Fruit fly (Drosophila melanogaster) whole organism, embryonic: Measurements from ENCODE around the gene smg.

Experiments used
- Bgb ChIP-seq: fragments of 200-800 bp; sonication (Bioruptor generic); IDR thresholded peaks from 2 replicates; pipeline ENCODE4 v1.3.6; 2022; ENCODE audit warnings: missing biosample characterization, missing genetic modification characterization; ENCODE audit not compliant: partially characterized antibody
- C15 ChIP-seq: fragments of 200-800 bp; sonication (Bioruptor generic); IDR thresholded peaks from 3 replicates; pipeline ENCODE4 v1.3.6; 2022; ENCODE audit warnings: missing biosample characterization, missing genetic modification characterization
- CG10565 ChIP-seq: fragments of 200-800 bp; sonication (Bioruptor generic); optimal IDR thresholded peaks from 3 replicates; lab custom pipeline; 2016; ENCODE audit warnings: missing biosample characterization, mild to moderate bottlenecking, missing genetic modification characterization
- CG10959 ChIP-seq: fragments of 200-800 bp; sonication (Bioruptor generic); IDR thresholded peaks from 2 replicates; pipeline ENCODE4 v1.3.6; 2022; ENCODE audit warnings: missing biosample characterization, missing genetic modification characterization
- CG12155 ChIP-seq: fragments of 200-800 bp; sonication (Bioruptor generic); optimal IDR thresholded peaks from 3 replicates; lab custom pipeline; 2016; ENCODE audit warnings: missing biosample characterization, missing genetic modification characterization
- CG12391 ChIP-seq: fragments of 200-800 bp; sonication (Bioruptor generic); optimal IDR thresholded peaks from 3 replicates; lab custom pipeline; 2018; ENCODE audit warnings: missing biosample characterization, mild to moderate bottlenecking, missing genetic modification characterization, moderate library complexity
- CG15073 ChIP-seq: fragments of 200-800 bp; sonication (Bioruptor generic); optimal IDR thresholded peaks from 2 replicates; lab custom pipeline; 2016; ENCODE audit warnings: missing biosample characterization, missing genetic modification characterization
- CG15479 ChIP-seq: fragments of 200-800 bp; sonication (Bioruptor generic); optimal IDR thresholded peaks from 3 replicates; lab custom pipeline; 2019; ENCODE audit warnings: missing biosample characterization, mild to moderate bottlenecking, missing genetic modification characterization, moderate library complexity
- CG17612 ChIP-seq: fragments of 200-800 bp; sonication (Bioruptor generic); IDR thresholded peaks from 2 replicates; pipeline ENCODE4 v1.3.6; 2022; ENCODE audit warnings: missing biosample characterization, missing genetic modification characterization
- CG2712 ChIP-seq: fragments of 200-800 bp; optimal IDR thresholded peaks from 3 replicates; lab custom pipeline; 2019; ENCODE audit warnings: missing biosample characterization, mild to moderate bottlenecking, missing genetic modification characterization, moderate library complexity
- CG30020 ChIP-seq: fragments of 200-800 bp; optimal IDR thresholded peaks from 2 replicates; lab custom pipeline; 2019; ENCODE audit warnings: missing biosample characterization, mild to moderate bottlenecking, missing genetic modification characterization, moderate library complexity
- CG33557 ChIP-seq: fragments of 200-800 bp; sonication (Bioruptor generic); optimal IDR thresholded peaks from 2 replicates; lab custom pipeline; 2019; ENCODE audit warnings: missing biosample characterization, mild to moderate bottlenecking, missing genetic modification characterization, moderate library complexity
- CG3838 ChIP-seq: fragments of 200-800 bp; sonication (Bioruptor generic); optimal IDR thresholded peaks from 3 replicates; lab custom pipeline; 2016; ENCODE audit warnings: missing biosample characterization, missing genetic modification characterization
- CG4328 ChIP-seq: fragments of 200-800 bp; sonication (Bioruptor generic); optimal IDR thresholded peaks from 3 replicates; lab custom pipeline; 2017; ENCODE audit warnings: missing biosample characterization, missing genetic modification reagents, missing genetic modification characterization
- CG4424 ChIP-seq: fragments of 200-800 bp; sonication (Bioruptor generic); optimal IDR thresholded peaks from 3 replicates; lab custom pipeline; 2016; ENCODE audit warnings: missing biosample characterization, missing genetic modification characterization
- CG6791 ChIP-seq: fragments of 200-800 bp; sonication (Bioruptor generic); IDR thresholded peaks from 3 replicates; pipeline ENCODE4 v1.3.6; 2022; ENCODE audit warnings: missing biosample characterization, missing genetic modification characterization; ENCODE audit not compliant: partially characterized antibody
- CG7928 ChIP-seq: fragments of 200-800 bp; sonication (Bioruptor generic); optimal IDR thresholded peaks from 2 replicates; lab custom pipeline; 2017; ENCODE audit warnings: missing biosample characterization, mild to moderate bottlenecking, missing genetic modification characterization
- CG9817 ChIP-seq: fragments of 200-800 bp; sonication (Bioruptor generic); optimal IDR thresholded peaks from 2 replicates; lab custom pipeline; 2018; ENCODE audit warnings: missing biosample characterization, mild to moderate bottlenecking, missing genetic modification characterization, moderate library complexity
- CHES-1-like ChIP-seq: fragments of 200-800 bp; sonication (Bioruptor generic); optimal IDR thresholded peaks from 2 replicates; lab custom pipeline; 2016; ENCODE audit warnings: missing biosample characterization, missing genetic modification characterization
- Dref ChIP-seq: fragments of 200-800 bp; sonication (Bioruptor generic); IDR thresholded peaks from 2 replicates; pipeline ENCODE4 v1.3.6; 2022; ENCODE audit warnings: missing biosample characterization, missing genetic modification characterization
- Elba2 ChIP-seq: fragments of 200-800 bp; sonication (Bioruptor generic); optimal IDR thresholded peaks from 3 replicates; lab custom pipeline; 2016; ENCODE audit warnings: missing biosample characterization, missing genetic modification characterization
- Ets97D ChIP-seq: fragments of 200-800 bp; sonication (Bioruptor generic); optimal IDR thresholded peaks from 3 replicates; lab custom pipeline; 2016; ENCODE audit warnings: missing biosample characterization, missing genetic modification characterization
- H2.0 ChIP-seq: fragments of 200-800 bp; sonication (Bioruptor generic); IDR thresholded peaks from 2 replicates; pipeline ENCODE4 v1.3.6; 2022; ENCODE audit warnings: missing biosample characterization, missing genetic modification characterization
- HLH4C ChIP-seq: fragments of 200-800 bp; sonication (Bioruptor generic); IDR thresholded peaks from 3 replicates; pipeline ENCODE4 v1.3.6; 2022; ENCODE audit warnings: missing biosample characterization, missing genetic modification characterization; ENCODE audit not compliant: partially characterized antibody
- Hmr ChIP-seq: fragments of 200-800 bp; sonication (Bioruptor generic); optimal IDR thresholded peaks from 3 replicates; lab custom pipeline; 2017; ENCODE audit warnings: mild to moderate bottlenecking, missing biosample characterization, missing genetic modification reagents, missing genetic modification characterization
- Lhr ChIP-seq: fragments of 200-800 bp; sonication (Bioruptor generic); optimal IDR thresholded peaks from 3 replicates; lab custom pipeline; 2017; ENCODE audit warnings: mild to moderate bottlenecking, missing biosample characterization, missing genetic modification reagents, missing genetic modification characterization
- Med ChIP-seq: fragments of 200-800 bp; sonication (Bioruptor generic); peaks from one replicate; lab custom pipeline; 2016; ENCODE audit warnings: missing biosample characterization, missing genetic modification characterization, mild to moderate bottlenecking, inconsistent platforms, moderate library complexity
- Nf-YA ChIP-seq: fragments of 200-800 bp; sonication (Bioruptor generic); IDR thresholded peaks from 2 replicates; pipeline ENCODE4 v1.3.6; 2022; ENCODE audit warnings: missing biosample characterization, missing genetic modification characterization
- Sox102F ChIP-seq: fragments of 200-800 bp; sonication (Bioruptor generic); optimal IDR thresholded peaks from 2 replicates; lab custom pipeline; 2018; ENCODE audit warnings: missing biosample characterization, mild to moderate bottlenecking, missing genetic modification characterization, moderate library complexity
- br ChIP-seq: fragments of >200 bp; optimal IDR thresholded peaks from 2 replicates; lab custom pipeline; 2017
- chinmo ChIP-seq: fragments of 200-800 bp; sonication (Bioruptor generic); IDR thresholded peaks from 4 replicates; pipeline ENCODE4 v1.3.6; 2022; ENCODE audit warnings: missing biosample characterization, missing genetic modification characterization; ENCODE audit not compliant: partially characterized antibody
- croc ChIP-seq: fragments of 200-800 bp; sonication (Bioruptor generic); conservative IDR thresholded peaks from 3 replicates; pipeline ENCODE4 v1.3.6; 2022; ENCODE audit warnings: missing biosample characterization, missing genetic modification characterization
- cwo ChIP-seq: fragments of 200-800 bp; sonication (Bioruptor generic); optimal IDR thresholded peaks from 3 replicates; lab custom pipeline; 2017; ENCODE audit warnings: missing biosample characterization, missing genetic modification characterization, mild to moderate bottlenecking, moderate library complexity, missing genetic modification reagents
- dmrt99B ChIP-seq: fragments of 200-800 bp; sonication (Bioruptor generic); optimal IDR thresholded peaks from 2 replicates; lab custom pipeline; 2018; ENCODE audit warnings: missing biosample characterization, mild to moderate bottlenecking, missing genetic modification characterization, moderate library complexity
- dpn ChIP-seq, 2 experiments: fragments of 200-800 bp; sonication (Bioruptor generic); optimal IDR thresholded peaks; 3 replicates each; lab custom pipeline; 2016; ENCODE audit warnings: missing biosample characterization in 2 of 2, missing genetic modification characterization in 2 of 2
- emc ChIP-seq: fragments of 200-800 bp; sonication (Bioruptor generic); optimal IDR thresholded peaks from 2 replicates; lab custom pipeline; 2016; ENCODE audit warnings: missing biosample characterization, missing genetic modification characterization
- fd96Cb ChIP-seq: fragments of 200-800 bp; sonication (Bioruptor generic); optimal IDR thresholded peaks from 2 replicates; lab custom pipeline; 2018; ENCODE audit warnings: missing biosample characterization, mild to moderate bottlenecking, missing genetic modification characterization, moderate library complexity
- her ChIP-seq: fragments of 200-800 bp; sonication (Bioruptor generic); optimal IDR thresholded peaks from 2 replicates; lab custom pipeline; 2016; ENCODE audit warnings: missing biosample characterization, missing genetic modification characterization
- jing ChIP-seq: fragments of 200-800 bp; sonication (Bioruptor generic); optimal IDR thresholded peaks from 2 replicates; lab custom pipeline; 2018; ENCODE audit warnings: missing biosample characterization, mild to moderate bottlenecking, missing genetic modification characterization
- kni ChIP-seq: fragments of 200-800 bp; sonication (Bioruptor generic); optimal IDR thresholded peaks from 3 replicates; lab custom pipeline; 2017; ENCODE audit warnings: mild to moderate bottlenecking, missing biosample characterization, missing genetic modification reagents, missing genetic modification characterization
- luna ChIP-seq: fragments of 200-800 bp; sonication (Bioruptor generic); optimal IDR thresholded peaks from 2 replicates; lab custom pipeline; 2016; ENCODE audit warnings: missing biosample characterization, missing genetic modification characterization
- mam ChIP-seq: fragments of 200-800 bp; sonication (Bioruptor generic); optimal IDR thresholded peaks from 3 replicates; lab custom pipeline; 2016; ENCODE audit warnings: missing biosample characterization, missing genetic modification characterization
- nerfin-2 ChIP-seq: fragments of 200-800 bp; sonication (Bioruptor generic); IDR thresholded peaks from 2 replicates; pipeline ENCODE4 v1.3.6; 2022; ENCODE audit warnings: missing biosample characterization, missing genetic modification characterization; ENCODE audit not compliant: partially characterized antibody
- nmo ChIP-seq: fragments of 200-800 bp; sonication (Bioruptor generic); optimal IDR thresholded peaks from 2 replicates; lab custom pipeline; 2018; ENCODE audit warnings: missing biosample characterization, mild to moderate bottlenecking, missing genetic modification characterization, moderate library complexity
- pros ChIP-seq: fragments of 200-800 bp; sonication (Bioruptor generic); optimal IDR thresholded peaks from 3 replicates; lab custom pipeline; 2019; ENCODE audit warnings: missing biosample characterization, mild to moderate bottlenecking, missing genetic modification characterization, moderate library complexity
- pum ChIP-seq: fragments of 200-800 bp; sonication (Bioruptor generic); optimal IDR thresholded peaks from 2 replicates; lab custom pipeline; 2016; ENCODE audit warnings: missing biosample characterization, missing genetic modification characterization
- repo ChIP-seq: fragments of 200-800 bp; sonication (Bioruptor generic); optimal IDR thresholded peaks from 2 replicates; lab custom pipeline; 2016; ENCODE audit warnings: missing biosample characterization, missing genetic modification characterization
- sc ChIP-seq, 3 experiments: fragments of >200 bp in 2 of 3; fragments of 200-800 bp in 1 of 3; sonication (Bioruptor generic) in 1 of 3; optimal IDR thresholded peaks; 2 replicates in 2 of 3; 3 replicates in 1 of 3; lab custom pipeline; 2017; ENCODE audit warnings: mild to moderate bottlenecking in 1 of 3, missing biosample characterization in 1 of 3, missing genetic modification characterization in 1 of 3, missing genetic modification reagents in 1 of 3
- schlank ChIP-seq: fragments of 200-800 bp; sonication (Bioruptor generic); optimal IDR thresholded peaks from 2 replicates; lab custom pipeline; 2018; ENCODE audit warnings: missing biosample characterization, mild to moderate bottlenecking, missing genetic modification characterization
- zen2 ChIP-seq: fragments of 200-800 bp; sonication (Bioruptor generic); IDR thresholded peaks from 3 replicates; pipeline ENCODE4 v1.3.6; 2022; ENCODE audit warnings: missing biosample characterization, missing genetic modification characterization; ENCODE audit not compliant: partially characterized antibody

Gene smg

dm6 chr3L:9025680-9026079 is 27.9 kb upstream of the smg start (continued):
- peak; percentile 83 for TF ChIP-seq Nf-YA (GFP tag; lab: Robert Waterston, UW)
- TF ChIP-seq CG2712 = peak; percentile 89
- peak; percentile 95 for TF ChIP-seq dmrt99B (tag; lab: Kevin White, UChicago)
- TF ChIP-seq CG17612 (GFP tag; lab: Robert Waterston, UW) = peak; percentile 73
- peak; percentile 38 for TF ChIP-seq luna (GFP tag; lab: Kevin White, UChicago)
- TF ChIP-seq Lhr (GFP tag; lab: Kevin White, UChicago) = peak; percentile 38
- peak; percentile 70 for TF ChIP-seq CHES-1-like
- TF ChIP-seq sc (optimal IDR thresholded peaks at IDR 0.05; lab: Kevin White, UChicago) = no peak
- peak; percentile 64 for TF ChIP-seq sc (GFP tag; optimal IDR thresholded peaks at IDR 0.05; lab: Kevin White, UChicago)
- peak; percentile 83 to 87 for TF ChIP-seq dpn (GFP tag; optimal IDR thresholded peaks at IDR 0.05; lab: Kevin White, UChicago)
- TF ChIP-seq her (GFP tag; lab: Kevin White, UChicago) = peak; percentile 37
- TF ChIP-seq CG30020 (tag; lab: Kevin White, UChicago) = peak; percentile 40
- peak; percentile 75 for TF ChIP-seq pros (GFP tag; lab: Kevin White, UChicago)
- peak; percentile 53 for TF ChIP-seq CG3838
- no peak for TF ChIP-seq nerfin-2
- peak; percentile 86 for TF ChIP-seq CG10959
- TF ChIP-seq CG4328 (GFP tag; lab: Kevin White, UChicago) = peak; percentile 44
- TF ChIP-seq Dref (GFP tag; lab: Robert Waterston, UW) = no peak
- TF ChIP-seq schlank = no peak
- peak; percentile 58 for TF ChIP-seq CG33557 (GFP tag; lab: Kevin White, UChicago)
- peak; percentile 86 for TF ChIP-seq croc
- peak; percentile 71 for TF ChIP-seq CG9817 (tag; lab: Kevin White, UChicago)
- TF ChIP-seq CG10565 = peak; percentile 20
- peak; percentile 51 for TF ChIP-seq cwo (GFP tag; lab: Kevin White, UChicago)
- TF ChIP-seq Elba2 = peak; percentile 19
- TF ChIP-seq CG12391 (tag; lab: Kevin White, UChicago) = peak; percentile 85
- TF ChIP-seq Bgb (GFP tag; lab: Robert Waterston, UW) = no peak
- TF ChIP-seq mam (GFP tag; lab: Kevin White, UChicago) = peak; percentile 81
- TF ChIP-seq pum = peak; percentile 79
- TF ChIP-seq C15 (GFP tag; lab: Robert Waterston, UW) = peak; percentile 56; the same call in 1 of the 3 replicates
- peak; percentile 27 for TF ChIP-seq emc (GFP tag; lab: Kevin White, UChicago)
- TF ChIP-seq br (lab: Kevin White, UChicago) = no peak
- peak; percentile 89 for TF ChIP-seq Sox102F (GFP tag; lab: Kevin White, UChicago)
- peak; percentile 74 for TF ChIP-seq jing (GFP tag; lab: Kevin White, UChicago)
- peak; percentile 88 for TF ChIP-seq fd96Cb
- TF ChIP-seq chinmo (GFP tag; lab: Robert Waterston, UW) = no peak
- no peak for TF ChIP-seq CG15479 (GFP tag; lab: Kevin White, UChicago)
- no peak for TF ChIP-seq CG15073 (GFP tag; lab: Kevin White, UChicago)
- TF ChIP-seq zen2 = no peak
- TF ChIP-seq Ets97D (GFP tag; lab: Kevin White, UChicago) = peak; percentile 35
- no peak for TF ChIP-seq HLH4C (GFP tag; lab: Robert Waterston, UW)
- peak; percentile 72 for TF ChIP-seq CG12155 (GFP tag; lab: Kevin White, UChicago)
- TF ChIP-seq nmo (GFP tag; lab: Kevin White, UChicago) = peak; percentile 89
- TF ChIP-seq H2.0 (GFP tag; lab: Robert Waterston, UW) = peak; percentile 89
- no peak for TF ChIP-seq kni
- TF ChIP-seq Hmr (GFP tag; lab: Kevin White, UChicago) = peak; percentile 68
- TF ChIP-seq CG6791 (GFP tag; lab: Robert Waterston, UW) = no peak
- TF ChIP-seq CG4424 (GFP tag; lab: Kevin White, UChicago) = peak; percentile 86
- TF ChIP-seq CG7928 (GFP tag; lab: Kevin White, UChicago) = no peak
- TF ChIP-seq Med (GFP tag; lab: Kevin White, UChicago) = peak; percentile 96
- TF ChIP-seq repo (GFP tag; lab: Kevin White, UChicago) = peak; percentile 68
